Fruit fly (Drosophila melanogaster) whole organism, prepupa: Measurements from ENCODE around the gene mus201.

Experiments
- Blimp-1 ChIP-seq: fragments of 200-800 bp; sonication (Bioruptor generic); optimal IDR thresholded peaks from 3 replicates; lab custom pipeline; 2017; ENCODE audit warnings: missing biosample characterization, missing genetic modification characterization, mild to moderate bottlenecking, moderate library complexity, missing genetic modification reagents
- CG10631 ChIP-seq: fragments of 200-800 bp; sonication (Bioruptor generic); optimal IDR thresholded peaks from 2 replicates; lab custom pipeline; 2016; ENCODE audit warnings: missing biosample characterization, missing genetic modification characterization
- CG10669 ChIP-seq: fragments of 200-800 bp; sonication (Bioruptor generic); optimal IDR thresholded peaks from 3 replicates; lab custom pipeline; 2018; ENCODE audit warnings: missing biosample characterization, mild to moderate bottlenecking, missing genetic modification characterization, moderate library complexity
- CG11294 ChIP-seq: fragments of 200-800 bp; sonication (Bioruptor generic); IDR thresholded peaks from 2 replicates; pipeline ENCODE4 v1.3.6; 2022; ENCODE audit warnings: missing biosample characterization, missing genetic modification characterization
- CG11762 ChIP-seq: fragments of 200-800 bp; sonication (Bioruptor generic); optimal IDR thresholded peaks from 3 replicates; lab custom pipeline; 2016; ENCODE audit warnings: missing biosample characterization, missing genetic modification characterization; ENCODE audit not compliant: insufficient read depth
- CG15336 ChIP-seq: fragments of 200-800 bp; sonication (Bioruptor generic); IDR thresholded peaks from 2 replicates; pipeline ENCODE4 v1.3.6; 2022; ENCODE audit warnings: missing biosample characterization, missing genetic modification characterization
- CG3032 ChIP-seq: fragments of 200-800 bp; optimal IDR thresholded peaks from 2 replicates; lab custom pipeline; 2019; ENCODE audit warnings: missing biosample characterization, mild to moderate bottlenecking, missing genetic modification characterization, moderate library complexity
- CG32006 ChIP-seq: fragments of 200-800 bp; sonication (Bioruptor generic); optimal IDR thresholded peaks from 3 replicates; lab custom pipeline; 2017; ENCODE audit warnings: missing biosample characterization, mild to moderate bottlenecking, missing genetic modification characterization
- CG34406 ChIP-seq: fragments of 200-800 bp; sonication (Bioruptor generic); optimal IDR thresholded peaks from 3 replicates; lab custom pipeline; 2016; ENCODE audit warnings: missing biosample characterization, missing genetic modification characterization
- CG3919 ChIP-seq: fragments of 200-800 bp; sonication (Bioruptor generic); optimal IDR thresholded peaks from 3 replicates; lab custom pipeline; 2016; ENCODE audit warnings: missing biosample characterization, missing genetic modification characterization
- CG4318 ChIP-seq: fragments of 200-800 bp; sonication (Bioruptor generic); optimal IDR thresholded peaks from 3 replicates; lab custom pipeline; 2017; ENCODE audit warnings: missing biosample characterization, mild to moderate bottlenecking, missing genetic modification characterization
- CG6854 ChIP-seq: fragments of 200-800 bp; sonication (Bioruptor generic); optimal IDR thresholded peaks from 2 replicates; lab custom pipeline; 2017; ENCODE audit warnings: missing biosample characterization, mild to moderate bottlenecking, missing genetic modification characterization
- CG8119 ChIP-seq: fragments of 200-800 bp; sonication (Bioruptor generic); IDR thresholded peaks from 3 replicates; pipeline ENCODE4 v1.3.6; 2022; ENCODE audit warnings: missing biosample characterization, missing genetic modification characterization
- CG8319 ChIP-seq: fragments of 200-800 bp; sonication (Bioruptor generic); optimal IDR thresholded peaks from 3 replicates; lab custom pipeline; 2016; ENCODE audit warnings: missing biosample characterization, missing genetic modification characterization
- CG8632 ChIP-seq: fragments of 200-800 bp; sonication (Bioruptor generic); optimal IDR thresholded peaks from 3 replicates; lab custom pipeline; 2016; ENCODE audit warnings: missing biosample characterization, missing genetic modification characterization
- Eip75B ChIP-seq: fragments of 200-800 bp; sonication (Bioruptor generic); optimal IDR thresholded peaks from 3 replicates; lab custom pipeline; 2016; ENCODE audit warnings: missing biosample characterization, missing genetic modification characterization
- Eip78C ChIP-seq: fragments of 200-800 bp; sonication (Bioruptor generic); peaks from one replicate; lab custom pipeline; 2016; ENCODE audit warnings: missing biosample characterization, missing genetic modification characterization
- Eip93F ChIP-seq: fragments of 200-800 bp; sonication (Bioruptor generic); optimal IDR thresholded peaks from 2 replicates; lab custom pipeline; 2016; ENCODE audit warnings: missing biosample characterization, mild to moderate bottlenecking, missing genetic modification characterization
- Ets21C ChIP-seq: fragments of 200-800 bp; sonication (Bioruptor generic); optimal IDR thresholded peaks from 3 replicates; lab custom pipeline; 2016; ENCODE audit warnings: missing biosample characterization, missing genetic modification characterization
- Ets96B ChIP-seq: fragments of 200-800 bp; optimal IDR thresholded peaks from 2 replicates; lab custom pipeline; 2019; ENCODE audit warnings: missing biosample characterization, mild to moderate bottlenecking, missing genetic modification characterization, moderate library complexity
- Gug ChIP-seq: fragments of 200-800 bp; sonication (Bioruptor generic); IDR thresholded peaks from 2 replicates; pipeline ENCODE4 v1.3.6; 2022; ENCODE audit warnings: missing biosample characterization, missing genetic modification characterization
- Hr38 ChIP-seq: sonication (Bioruptor generic); optimal IDR thresholded peaks from 2 replicates; lab custom pipeline; 2016; ENCODE audit warnings: missing biosample characterization, missing genetic modification characterization
- Hr39 ChIP-seq: fragments of 200-800 bp; sonication (Bioruptor generic); optimal IDR thresholded peaks from 2 replicates; lab custom pipeline; 2016; ENCODE audit warnings: missing biosample characterization, missing genetic modification characterization
- Hr4 ChIP-seq: fragments of 200-800 bp; sonication (Bioruptor generic); optimal IDR thresholded peaks from 3 replicates; lab custom pipeline; 2016; ENCODE audit warnings: missing biosample characterization, missing genetic modification characterization
- Lpt ChIP-seq: fragments of 200-800 bp; sonication (Bioruptor generic); optimal IDR thresholded peaks from 3 replicates; lab custom pipeline; 2016; ENCODE audit warnings: missing biosample characterization, missing genetic modification characterization
- Met ChIP-seq: fragments of 200-800 bp; sonication (Bioruptor generic); optimal IDR thresholded peaks from 3 replicates; lab custom pipeline; 2016; ENCODE audit warnings: missing biosample characterization, missing genetic modification characterization
- OdsH ChIP-seq: fragments of 200-800 bp; sonication (Bioruptor generic); optimal IDR thresholded peaks from 3 replicates; lab custom pipeline; 2016; ENCODE audit warnings: missing biosample characterization, missing genetic modification characterization
- Sox102F ChIP-seq: fragments of 200-800 bp; sonication (Bioruptor generic); optimal IDR thresholded peaks from 2 replicates; lab custom pipeline; 2016; ENCODE audit warnings: missing biosample characterization, mild to moderate bottlenecking, missing genetic modification characterization
- Sox14 ChIP-seq: fragments of 200-800 bp; sonication (Bioruptor generic); optimal IDR thresholded peaks from 3 replicates; lab custom pipeline; 2016; ENCODE audit warnings: missing biosample characterization, missing genetic modification characterization
- acj6 ChIP-seq: fragments of 200-800 bp; sonication (Bioruptor generic); optimal IDR thresholded peaks from 3 replicates; lab custom pipeline; 2016; ENCODE audit warnings: missing biosample characterization, missing genetic modification characterization
- cyc ChIP-seq: fragments of 200-800 bp; sonication (Bioruptor generic); optimal IDR thresholded peaks from 3 replicates; lab custom pipeline; 2016; ENCODE audit warnings: missing biosample characterization, missing genetic modification characterization
- dac ChIP-seq: fragments of 200-800 bp; sonication (Bioruptor generic); optimal IDR thresholded peaks from 2 replicates; lab custom pipeline; 2017; ENCODE audit warnings: missing biosample characterization, mild to moderate bottlenecking, missing genetic modification characterization
- dsx ChIP-seq: fragments of 200-800 bp; optimal IDR thresholded peaks from 3 replicates; lab custom pipeline; 2019; ENCODE audit warnings: missing biosample characterization, mild to moderate bottlenecking, missing genetic modification characterization, moderate library complexity; ENCODE audit not compliant: poor library complexity, severe bottlenecking
- esn ChIP-seq: fragments of 200-800 bp; sonication (Bioruptor generic); optimal IDR thresholded peaks from 2 replicates; lab custom pipeline; 2016; ENCODE audit warnings: missing biosample characterization, mild to moderate bottlenecking, missing genetic modification characterization, moderate library complexity
- fd59A ChIP-seq: fragments of 200-800 bp; sonication (Bioruptor generic); optimal IDR thresholded peaks from 2 replicates; lab custom pipeline; 2017; ENCODE audit warnings: missing biosample characterization, mild to moderate bottlenecking, missing genetic modification characterization, missing genetic modification reagents
- fd85E ChIP-seq: fragments of 200-800 bp; sonication (Bioruptor generic); optimal IDR thresholded peaks from 3 replicates; lab custom pipeline; 2016; ENCODE audit warnings: missing biosample characterization, missing genetic modification characterization
- fkh ChIP-seq: fragments of 200-800 bp; sonication (Bioruptor generic); optimal IDR thresholded peaks from 3 replicates; lab custom pipeline; 2017; ENCODE audit warnings: missing biosample characterization, mild to moderate bottlenecking, missing genetic modification characterization, moderate library complexity
- pdm3 ChIP-seq: fragments of 200-800 bp; sonication (Bioruptor generic); optimal IDR thresholded peaks from 3 replicates; lab custom pipeline; 2016; ENCODE audit warnings: missing biosample characterization, missing genetic modification characterization
- salr ChIP-seq, 2 experiments: fragments of 200-800 bp; sonication (Bioruptor generic); optimal IDR thresholded peaks; 3 replicates each; lab custom pipeline; 2016 to 2018; ENCODE audit warnings: missing biosample characterization in 2 of 2, missing genetic modification characterization in 2 of 2, mild to moderate bottlenecking in 1 of 2
- spab ChIP-seq: fragments of 200-800 bp; sonication (Bioruptor generic); optimal IDR thresholded peaks from 2 replicates; lab custom pipeline; 2017; ENCODE audit warnings: missing biosample characterization, mild to moderate bottlenecking, missing genetic modification characterization, missing genetic modification reagents
- ss ChIP-seq, 2 experiments: fragments of 200-800 bp; sonication (Bioruptor generic); optimal IDR thresholded peaks; 2 replicates in 1 of 2; 3 replicates in 1 of 2; lab custom pipeline; 2017 to 2018; ENCODE audit warnings: mild to moderate bottlenecking in 2 of 2, missing biosample characterization in 2 of 2, missing genetic modification characterization in 2 of 2, moderate library complexity in 1 of 2
- svp ChIP-seq: fragments of 200-800 bp; sonication (Bioruptor generic); peaks from one replicate; lab custom pipeline; 2016; ENCODE audit warnings: missing biosample characterization, missing genetic modification characterization
- vri ChIP-seq: fragments of 200-800 bp; sonication (Bioruptor generic); optimal IDR thresholded peaks from 3 replicates; lab custom pipeline; 2016; ENCODE audit warnings: missing biosample characterization, mild to moderate bottlenecking, missing genetic modification characterization

Gene mus201

dm6 chr2L:8420259-8420930 is 17.6 kb upstream of the mus201 start (continued):
- peak; percentile 27 for TF ChIP-seq CG3032
- TF ChIP-seq ss (GFP tag; optimal IDR thresholded peaks at IDR 0.05; lab: Kevin White, UChicago), result peak; percentile 75 to 82
- no peak for TF ChIP-seq Eip93F (GFP tag; lab: Kevin White, UChicago)
- TF ChIP-seq fd59A (GFP tag; lab: Kevin White, UChicago), result peak; percentile 9
- TF ChIP-seq dac (GFP tag; lab: Kevin White, UChicago), result no peak
- TF ChIP-seq Hr39, result no peak
- no peak for TF ChIP-seq CG34406 (GFP tag; lab: Kevin White, UChicago)
- TF ChIP-seq Blimp-1, result no peak

dm6 chr2L:8421717-8422116 is 16.3 kb upstream of the mus201 start:
- TF ChIP-seq CG8632 (GFP tag; lab: Kevin White, UChicago) (no peak), Gug (GFP tag; lab: Robert Waterston, UW) (no peak), esn (GFP tag; lab: Kevin White, UChicago) (no peak), dsx (GFP tag; lab: Kevin White, UChicago) (no peak), CG15336 (GFP tag; lab: Robert Waterston, UW) (no peak), pdm3 (GFP tag; lab: Kevin White, UChicago) (no peak), CG11762 (GFP tag; lab: Kevin White, UChicago) (no peak), OdsH (no peak), CG4318 (no peak), Hr38 (GFP tag; lab: Kevin White, UChicago) (no peak), Eip75B (GFP tag; lab: Kevin White, UChicago) (no peak)

- TF ChIP-seq Eip78C (GFP tag; lab: Kevin White, UChicago), result peak; percentile 49
- peak; percentile 46 for TF ChIP-seq dsx (GFP tag; lab: Kevin White, UChicago)
- TF ChIP-seq CG11762 (GFP tag; lab: Kevin White, UChicago), result no peak
Measured at dm6 chr2L:8423047-8423446, 14.9 kb upstream of the mus201 start.

- no peak for TF ChIP-seq Eip75B (GFP tag; lab: Kevin White, UChicago)
- TF ChIP-seq Ets96B (tag; lab: Kevin White, UChicago), result peak; percentile 20
- no peak for TF ChIP-seq spab
- TF ChIP-seq Ets21C (GFP tag; lab: Kevin White, UChicago), result no peak
- TF ChIP-seq Sox14, result no peak
- no peak for TF ChIP-seq CG8119 (GFP tag; lab: Robert Waterston, UW)
- TF ChIP-seq esn (GFP tag; lab: Kevin White, UChicago), result peak; percentile 35
- TF ChIP-seq ss (GFP tag; optimal IDR thresholded peaks at IDR 0.05; lab: Kevin White, UChicago), result peak in 1 of 2 experiments; percentile 33
- no peak for TF ChIP-seq CG6854
- no peak for TF ChIP-seq salr (GFP tag; optimal IDR thresholded peaks at IDR 0.05; lab: Kevin White, UChicago)
- no peak for TF ChIP-seq CG11762 (GFP tag; lab: Kevin White, UChicago)
- TF ChIP-seq cyc (GFP tag; lab: Kevin White, UChicago), result no peak
- no peak for TF ChIP-seq fd85E (GFP tag; lab: Kevin White, UChicago)
- peak; percentile 54 for TF ChIP-seq Eip78C (GFP tag; lab: Kevin White, UChicago)
- peak; percentile 24 for TF ChIP-seq CG10631 (GFP tag; lab: Kevin White, UChicago)
- TF ChIP-seq CG32006, result no peak
- TF ChIP-seq acj6 (GFP tag; lab: Kevin White, UChicago), result peak; percentile 6
- no peak for TF ChIP-seq Lpt (GFP tag; lab: Kevin White, UChicago)
- no peak for TF ChIP-seq CG15336 (GFP tag; lab: Robert Waterston, UW)
- peak; percentile 7 for TF ChIP-seq CG3919 (GFP tag; lab: Kevin White, UChicago)
- peak; percentile 40 for TF ChIP-seq Met (GFP tag; lab: Kevin White, UChicago)
- TF ChIP-seq vri (GFP tag; lab: Kevin White, UChicago), result no peak
- peak; percentile 53 for TF ChIP-seq svp (GFP tag; lab: Kevin White, UChicago)
- TF ChIP-seq fkh (GFP tag; lab: Kevin White, UChicago), result peak; percentile 23
- TF ChIP-seq Hr4, result peak; percentile 3
- TF ChIP-seq CG8319 (GFP tag; lab: Kevin White, UChicago), result no peak
- no peak for TF ChIP-seq fd59A (GFP tag; lab: Kevin White, UChicago)
- TF ChIP-seq Sox102F (GFP tag; lab: Kevin White, UChicago), result peak; percentile 57
- TF ChIP-seq CG11294 (GFP tag; lab: Robert Waterston, UW), result no peak
- no peak for TF ChIP-seq Gug (GFP tag; lab: Robert Waterston, UW)
- TF ChIP-seq CG10669 (GFP tag; lab: Kevin White, UChicago), result peak; percentile 36
- TF ChIP-seq Blimp-1, result no peak
Measured at dm6 chr2L:8423460-8424089, 14.4 kb upstream of the mus201 start.
